Fruit fly (Drosophila melanogaster): ENCODE data around the gene CG5199.
A peak's percentile ranks its signal among the peaks of the same experiment; 100 is the strongest.

CG5199 gene

dm6 chr3L:20470991-20471498 lies 18.4 kb upstream of the CG5199 start (continued):
- TF ChIP-seq Doc3 (GFP tag; IDR thresholded peaks at IDR 0.05; ENCODE audit: partially characterized antibody), result no peak
- TF ChIP-seq tna (GFP tag; IDR thresholded peaks at IDR 0.05; ENCODE audit: partially characterized antibody), result no peak
- no peak for TF ChIP-seq al (GFP tag; IDR thresholded peaks at IDR 0.05)
- TF ChIP-seq CoRest (tag; optimal IDR thresholded peaks at IDR 0.05), result peak; percentile 0
- TF ChIP-seq CG18619 (GFP tag; optimal IDR thresholded peaks at IDR 0.05), result no peak
- TF ChIP-seq dpn (GFP tag; optimal IDR thresholded peaks at IDR 0.05), result peak in 1 of 2 experiments; percentile 8
- no peak for TF ChIP-seq lov (optimal IDR thresholded peaks at IDR 0.05)
- TF ChIP-seq lov (GFP tag; IDR thresholded peaks at IDR 0.05), result no peak
- peak; percentile 71 for TF ChIP-seq CG6254 (GFP tag; optimal IDR thresholded peaks at IDR 0.05)
- peak; percentile 45 for TF ChIP-seq CG10979 (tag; optimal IDR thresholded peaks at IDR 0.05)
- TF ChIP-seq CrebB (tag; optimal IDR thresholded peaks at IDR 0.05), result no peak
- TF ChIP-seq CG11504 (tag; optimal IDR thresholded peaks at IDR 0.05), result peak; percentile 77
- 0 out of 2 replicates have a peak, but pooled peaks have one; percentile 14 for TF ChIP-seq CG4404 (GFP tag; IDR thresholded peaks at IDR 0.05)
- no peak for TF ChIP-seq CG8765 (GFP tag; IDR thresholded peaks at IDR 0.05)
- TF ChIP-seq CG2116 (GFP tag; optimal IDR thresholded peaks at IDR 0.05), result peak; percentile 16
- TF ChIP-seq Usf (GFP tag; optimal IDR thresholded peaks at IDR 0.05), result no peak
- no peak for TF ChIP-seq Antp (GFP tag; optimal IDR thresholded peaks at IDR 0.05)
- no peak for TF ChIP-seq Neu2 (GFP tag; optimal IDR thresholded peaks at IDR 0.05; ENCODE audit: borderline replicate concordance)
- TF ChIP-seq fd64A (GFP tag; optimal IDR thresholded peaks at IDR 0.05), result peak; percentile 49
- TF ChIP-seq Med (GFP tag), result peak; percentile 76
- TF ChIP-seq CG7271 (tag; optimal IDR thresholded peaks at IDR 0.05), result no peak
- peak; percentile 68 for TF ChIP-seq CG14441 (GFP tag; IDR thresholded peaks at IDR 0.05)
- no peak for TF ChIP-seq HLHmδ (GFP tag; optimal IDR thresholded peaks at IDR 0.05)
- TF ChIP-seq CG32532 (GFP tag; IDR thresholded peaks at IDR 0.05), result peak; percentile 27; the same call in 1 of the 2 replicates
- peak; percentile 3 for TF ChIP-seq tio (GFP tag; optimal IDR thresholded peaks at IDR 0.05)
- TF ChIP-seq kni (GFP tag; optimal IDR thresholded peaks at IDR 0.05), result no peak
- TF ChIP-seq CG8359 (GFP tag; optimal IDR thresholded peaks at IDR 0.05; ENCODE audit: borderline replicate concordance), result peak; percentile 5
- peak; percentile 12; the same call in 1 of the 2 replicates for TF ChIP-seq Ptx1 (GFP tag; IDR thresholded peaks at IDR 0.05)
- no peak for TF ChIP-seq fru (optimal IDR thresholded peaks at IDR 0.05)
- no peak for TF ChIP-seq HLH4C (GFP tag; IDR thresholded peaks at IDR 0.05; ENCODE audit: partially characterized antibody)
- TF ChIP-seq CG34422 (GFP tag; IDR thresholded peaks at IDR 0.05), result peak; percentile 63; the same call in 2 of the 3 replicates
- TF ChIP-seq exex (tag; optimal IDR thresholded peaks at IDR 0.05), result peak; percentile 89
- 0 out of 2 replicates have a peak, but pooled peaks have one; percentile 10 for TF ChIP-seq CG3847 (GFP tag; IDR thresholded peaks at IDR 0.05)
- no peak for TF ChIP-seq Gug (GFP tag; IDR thresholded peaks at IDR 0.05)
- peak; percentile 45 for TF ChIP-seq az2 (GFP tag; optimal IDR thresholded peaks at IDR 0.05)
- TF ChIP-seq CG11247 (GFP tag; IDR thresholded peaks at IDR 0.05), result no peak
- TF ChIP-seq CTCF (GFP tag; optimal IDR thresholded peaks at IDR 0.05), result no peak
- TF ChIP-seq Dek (tag; optimal IDR thresholded peaks at IDR 0.05), result peak; percentile 35
- TF ChIP-seq CG11093 (GFP tag; IDR thresholded peaks at IDR 0.05), result no peak; the same call in 2 of the 3 replicates
- TF ChIP-seq CG6854 (GFP tag; optimal IDR thresholded peaks at IDR 0.05), result no peak
- TF ChIP-seq MTF-1 (GFP tag; optimal IDR thresholded peaks at IDR 0.05; ENCODE audit: borderline replicate concordance), result peak; percentile 25
- TF ChIP-seq Hr78 (GFP tag; optimal IDR thresholded peaks at IDR 0.05), result no peak
- no peak for TF ChIP-seq Taf1 (GFP tag; IDR thresholded peaks at IDR 0.05)
- no peak for TF ChIP-seq NFAT (GFP tag; IDR thresholded peaks at IDR 0.05)
- peak; percentile 67 for TF ChIP-seq CG34376 (GFP tag; optimal IDR thresholded peaks at IDR 0.05)
- peak; percentile 17 for TF ChIP-seq CG18764 (GFP tag; optimal IDR thresholded peaks at IDR 0.05)
- peak; percentile 42 for TF ChIP-seq gsb-n (tag; optimal IDR thresholded peaks at IDR 0.05)
- peak; percentile 34 for TF ChIP-seq CG12942 (GFP tag; optimal IDR thresholded peaks at IDR 0.05)
- no peak for TF ChIP-seq CG9215 (GFP tag; IDR thresholded peaks at IDR 0.05)
- peak; percentile 60 for TF ChIP-seq CG8924 (tag; optimal IDR thresholded peaks at IDR 0.05)
- peak; percentile 1 for TF ChIP-seq Fer3 (tag; optimal IDR thresholded peaks at IDR 0.05)
